Fruit fly (Drosophila melanogaster) whole organism, wandering third instar larva: ENCODE data around the gene CG7968.

ENCODE experiments used
- CG32264 ChIP-seq: fragments of 200-800 bp; sonication (Bioruptor generic); optimal IDR thresholded peaks from 2 replicates; lab custom pipeline; 2016; ENCODE audit warnings: missing biosample characterization, missing genetic modification characterization
- CG9705 ChIP-seq: fragments of 200-800 bp; sonication (Bioruptor generic); optimal IDR thresholded peaks from 2 replicates; lab custom pipeline; 2018; ENCODE audit warnings: missing biosample characterization, mild to moderate bottlenecking, missing genetic modification characterization
- CrebA ChIP-seq: fragments of 200-800 bp; sonication (Bioruptor generic); optimal IDR thresholded peaks from 2 replicates; lab custom pipeline; 2016; ENCODE audit warnings: missing biosample characterization, mild to moderate bottlenecking, missing genetic modification characterization, borderline replicate concordance
- Dfd ChIP-seq: fragments of >200 bp; optimal IDR thresholded peaks from 2 replicates; lab custom pipeline; 2017; ENCODE audit warnings: missing biosample characterization, missing genetic modification characterization
- Dif ChIP-seq: fragments of 200-275, 200-300 bp; sonication (Bioruptor generic); optimal IDR thresholded peaks from 2 replicates; lab custom pipeline; 2018; ENCODE audit warnings: missing biosample characterization, missing genetic modification characterization; ENCODE audit not compliant: partially characterized antibody
- GATAd ChIP-seq: sonication (Bioruptor generic); optimal IDR thresholded peaks from 2 replicates; lab custom pipeline; 2016; ENCODE audit warnings: missing biosample characterization, missing genetic modification characterization
- Hnf4 ChIP-seq: fragments of 200-800 bp; sonication (Bioruptor generic); optimal IDR thresholded peaks from 2 replicates; lab custom pipeline; 2016; ENCODE audit warnings: missing biosample characterization, mild to moderate bottlenecking, missing genetic modification characterization
- Hr83 ChIP-seq: fragments of 200-300 bp; sonication (Bioruptor generic); optimal IDR thresholded peaks from 2 replicates; lab custom pipeline; 2016; ENCODE audit warnings: missing biosample characterization, mild to moderate bottlenecking, missing genetic modification characterization, moderate library complexity; ENCODE audit not compliant: poor library complexity, severe bottlenecking
- Jra ChIP-seq: sonication (Bioruptor generic); optimal IDR thresholded peaks from 2 replicates; lab custom pipeline; 2016; ENCODE audit warnings: missing biosample characterization, missing genetic modification characterization
- Mio ChIP-seq: sonication (Bioruptor generic); optimal IDR thresholded peaks from 2 replicates; lab custom pipeline; 2016; ENCODE audit warnings: missing biosample characterization, missing genetic modification characterization
- Myc ChIP-seq: fragments of >200 bp; optimal IDR thresholded peaks from 2 replicates; lab custom pipeline; 2017
- N ChIP-seq: fragments of >200 bp; optimal IDR thresholded peaks from 2 replicates; lab custom pipeline; 2018; ENCODE audit warnings: missing biosample characterization, missing external identifiers, missing genetic modification characterization
- OdsH ChIP-seq: fragments of 200-800 bp; sonication (Bioruptor generic); optimal IDR thresholded peaks from 2 replicates; lab custom pipeline; 2016; ENCODE audit warnings: missing biosample characterization, mild to moderate bottlenecking, missing genetic modification characterization
- Rel ChIP-seq, 2 experiments: fragments of 200-800 bp; sonication (Bioruptor generic) in 1 of 2; optimal IDR thresholded peaks; 2 replicates in 1 of 2; 3 replicates in 1 of 2; lab custom pipeline; 2016 to 2019; ENCODE audit warnings: mild to moderate bottlenecking in 2 of 2, missing biosample characterization in 2 of 2, missing genetic modification characterization in 2 of 2, moderate library complexity in 1 of 2
- Sp1 ChIP-seq: fragments of 200-800 bp; sonication (Bioruptor generic); optimal IDR thresholded peaks from 3 replicates; lab custom pipeline; 2019; ENCODE audit warnings: missing biosample characterization, mild to moderate bottlenecking, missing genetic modification characterization, moderate library complexity
- Vsx2 ChIP-seq: fragments of 200-300, 225-300 bp; sonication (Bioruptor generic); optimal IDR thresholded peaks from 2 replicates; lab custom pipeline; 2018; ENCODE audit warnings: missing biosample characterization, missing genetic modification characterization; ENCODE audit not compliant: partially characterized antibody
- br ChIP-seq: fragments of 200-800 bp; sonication (Bioruptor generic); optimal IDR thresholded peaks from 2 replicates; lab custom pipeline; 2016; ENCODE audit warnings: missing biosample characterization, missing genetic modification characterization
- dl ChIP-seq, 2 experiments: fragments of 175-275, 200-275 bp in 1 of 2; fragments of 200-275 bp in 1 of 2; sonication (Bioruptor generic); optimal IDR thresholded peaks; lab custom pipeline; 2018; ENCODE audit warnings: mild to moderate bottlenecking in 2 of 2, missing biosample characterization in 2 of 2, missing genetic modification characterization in 2 of 2, moderate library complexity in 2 of 2; ENCODE audit not compliant: partially characterized antibody in 2 of 2, insufficient read depth in 1 of 2
- dmrt93B ChIP-seq: fragments of 200-800 bp; sonication (Bioruptor generic); optimal IDR thresholded peaks from 2 replicates; lab custom pipeline; 2018; ENCODE audit warnings: missing biosample characterization, mild to moderate bottlenecking, missing genetic modification characterization
- dsf ChIP-seq: sonication (Bioruptor generic); optimal IDR thresholded peaks from 2 replicates; lab custom pipeline; 2016; ENCODE audit warnings: missing biosample characterization, missing genetic modification characterization, borderline replicate concordance
- ey ChIP-seq: fragments of 200-800 bp; sonication (Bioruptor generic); optimal IDR thresholded peaks from 2 replicates; lab custom pipeline; 2016; ENCODE audit warnings: missing biosample characterization, missing genetic modification characterization
- foxo ChIP-seq, 2 experiments: fragments of 200-800 bp; sonication (Bioruptor generic); optimal IDR thresholded peaks; 2 replicates in 1 of 2; 3 replicates in 1 of 2; lab custom pipeline; 2016 to 2017; ENCODE audit warnings: missing biosample characterization in 2 of 2, missing genetic modification characterization in 2 of 2
- h ChIP-seq: fragments of 200-800 bp; sonication (Bioruptor generic); optimal IDR thresholded peaks from 3 replicates; lab custom pipeline; 2016; ENCODE audit warnings: missing biosample characterization, mild to moderate bottlenecking, missing genetic modification characterization
- jim ChIP-seq: fragments of 175-275, 200-325 bp; sonication (Bioruptor generic); optimal IDR thresholded peaks from 2 replicates; lab custom pipeline; 2016; ENCODE audit warnings: missing biosample characterization, mild to moderate bottlenecking, missing genetic modification characterization
- pan ChIP-seq: fragments of >200 bp; optimal IDR thresholded peaks from 2 replicates; lab custom pipeline; 2017
- psq ChIP-seq: fragments of 200-800 bp; sonication (Bioruptor generic); optimal IDR thresholded peaks from 3 replicates; lab custom pipeline; 2017; ENCODE audit warnings: missing biosample characterization, mild to moderate bottlenecking, missing genetic modification characterization, moderate library complexity
- rgr ChIP-seq: fragments of 200-800 bp; sonication (Bioruptor generic); optimal IDR thresholded peaks from 3 replicates; lab custom pipeline; 2016; ENCODE audit warnings: missing biosample characterization, mild to moderate bottlenecking, missing genetic modification characterization
- tai ChIP-seq: sonication (Bioruptor generic); optimal IDR thresholded peaks from 2 replicates; lab custom pipeline; 2016; ENCODE audit warnings: missing biosample characterization, missing genetic modification characterization
- usp ChIP-seq: fragments of >200 bp; optimal IDR thresholded peaks from 2 replicates; lab custom pipeline; 2017; ENCODE audit warnings: missing biosample characterization, missing genetic modification characterization
- woc ChIP-seq: sonication (Bioruptor generic); optimal IDR thresholded peaks from 2 replicates; lab custom pipeline; 2016; ENCODE audit warnings: missing biosample characterization, mild to moderate bottlenecking, missing genetic modification characterization

CG7968 gene

DNA sequence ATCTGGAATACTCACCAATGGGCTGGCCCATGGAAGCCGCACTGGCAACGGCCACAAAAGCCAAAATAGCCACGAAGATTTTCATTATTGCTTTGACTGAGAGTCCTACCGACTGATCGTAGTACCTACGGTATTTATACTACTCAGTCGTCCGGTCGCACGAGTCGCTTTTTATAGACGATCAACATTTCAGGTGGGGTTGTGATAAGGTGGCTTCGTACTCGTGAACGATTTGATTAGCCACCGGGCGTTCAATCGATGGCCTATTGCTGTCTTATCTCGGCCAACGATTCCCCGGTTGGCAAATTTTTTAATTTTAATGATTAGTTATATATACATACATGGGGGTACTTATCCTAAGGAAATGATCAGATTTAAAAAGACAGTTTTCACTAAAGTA lies 4.0 kb upstream of the CG7968 start, which contains the start of gene CG8997:
CG8997 (minus strand) TSS at position 148 of the 400 bp plus-strand sequence.
- TF ChIP-seq CG32264 (GFP tag; lab: Kevin White, UChicago) (no peak), usp (no peak), GATAd (GFP tag; lab: Kevin White, UChicago) (no peak), Hnf4 (GFP tag; lab: Kevin White, UChicago) (peak; percentile 58), Vsx2 (GFP tag; lab: Kevin White, UChicago) (peak; percentile 42), ey (GFP tag; lab: Kevin White, UChicago) (no peak), OdsH (peak; percentile 15), jim (GFP tag; lab: Kevin White, UChicago) (peak; percentile 36), Rel (GFP tag; optimal IDR thresholded peaks at IDR 0.05; lab: Kevin White, UChicago) (no peak), Rel (tag; optimal IDR thresholded peaks at IDR 0.05; lab: Kevin White, UChicago) (peak; percentile 23), h (GFP tag; lab: Kevin White, UChicago) (peak; percentile 67), CrebA (GFP tag; lab: Kevin White, UChicago) (peak; percentile 57), br (peak; percentile 51), Mio (GFP tag; lab: Kevin White, UChicago) (no peak), Jra (GFP tag; lab: Kevin White, UChicago) (peak; percentile 61), foxo (GFP tag; optimal IDR thresholded peaks at IDR 0.05; lab: Kevin White, UChicago) (peak in 1 of 2 experiments; percentile 5), rgr (GFP tag; lab: Kevin White, UChicago) (peak; percentile 7), Hr83 (GFP tag; lab: Kevin White, UChicago) (peak; percentile 71)
- TF ChIP-seq, all 38 proteins: peak for 12

DNA sequence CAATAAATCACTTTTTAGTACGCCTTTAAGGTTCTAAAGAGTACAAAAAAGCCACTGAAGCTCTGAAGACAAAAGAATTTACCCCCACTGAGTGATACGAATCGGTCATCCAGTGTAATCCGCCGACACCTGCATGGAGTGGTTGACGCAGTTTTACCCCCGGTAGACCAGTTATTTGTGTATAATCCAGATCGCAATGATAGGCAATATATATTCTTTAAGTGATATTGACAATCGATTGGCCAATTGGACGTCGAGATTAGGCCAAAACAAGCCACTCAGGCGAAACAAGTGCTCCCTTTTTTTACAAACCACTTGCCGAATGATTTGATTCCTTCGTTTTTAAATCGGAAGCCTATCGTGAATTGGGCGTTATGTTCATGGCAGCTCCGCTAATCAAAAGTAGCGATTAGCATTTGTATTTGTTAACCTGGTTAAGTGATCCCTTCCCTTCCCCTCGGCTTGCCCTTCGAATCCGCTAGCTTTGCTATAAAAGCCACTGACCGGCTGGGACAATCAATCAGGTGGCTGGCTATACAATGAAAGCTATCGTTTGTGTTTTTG lies 2.9 kb upstream of the CG7968 start, which contains the start of gene CG7916:
CG7916 (plus strand) TSS at position 514 of the 564 bp plus-strand sequence.
- TF ChIP-seq dmrt93B (GFP tag; lab: Kevin White, UChicago) (no peak), GATAd (GFP tag; lab: Kevin White, UChicago) (no peak), h (GFP tag; lab: Kevin White, UChicago) (peak; percentile 27)

DNA sequence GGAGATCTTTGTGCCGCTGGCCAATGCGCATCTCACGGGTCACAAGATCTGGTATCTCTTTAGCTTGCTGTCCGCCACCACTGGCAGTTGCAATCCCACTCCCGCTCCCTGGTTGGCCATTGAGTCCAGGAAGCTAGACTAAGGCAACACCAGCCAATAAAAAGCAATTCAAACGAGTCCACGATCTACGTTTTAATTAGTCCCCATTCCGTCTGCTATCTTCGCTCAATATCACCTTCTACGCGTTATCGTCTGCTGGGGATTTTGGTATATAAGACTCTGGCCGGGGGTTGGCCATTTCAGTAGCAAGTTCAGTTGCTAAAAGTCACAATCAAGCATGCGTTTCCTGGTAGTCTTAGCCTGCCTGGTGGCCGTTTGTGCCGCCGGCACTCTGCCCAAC lies 1.6 kb upstream of the CG7968 start, which contains the start of gene CG7953:
CG7953 (plus strand) TSS at position 301 of the 400 bp plus-strand sequence.
- TF ChIP-seq woc (no peak), Vsx2 (GFP tag; lab: Kevin White, UChicago) (peak; percentile 3), Rel (GFP tag; optimal IDR thresholded peaks at IDR 0.05; lab: Kevin White, UChicago) (no peak), Rel (tag; optimal IDR thresholded peaks at IDR 0.05; lab: Kevin White, UChicago) (peak; percentile 70)

DNA sequence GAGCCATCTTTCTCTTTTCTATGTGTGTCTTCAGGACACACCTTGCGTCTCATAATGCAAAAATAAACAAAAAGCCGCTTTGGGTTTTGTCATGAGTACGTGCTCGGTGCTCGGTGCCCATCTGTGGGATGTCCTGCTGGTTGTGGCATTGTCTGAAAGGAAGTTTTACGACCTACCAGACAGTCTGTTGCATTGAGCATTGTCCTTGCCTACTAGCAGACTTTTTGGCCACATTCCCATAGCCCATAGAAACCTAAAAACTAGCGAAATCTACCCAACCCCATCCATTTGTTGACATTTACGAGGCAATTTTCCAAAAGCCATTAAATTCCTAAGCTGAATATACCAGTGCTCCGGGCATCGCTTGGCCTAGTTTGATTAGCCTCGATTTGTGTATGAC lies 1.9 kb downstream of the CG7968 start:
- no peak for TF ChIP-seq Dif (GFP tag; lab: Kevin White, UChicago)
- no peak for TF ChIP-seq Hnf4 (GFP tag; lab: Kevin White, UChicago)
- no peak for TF ChIP-seq dsf (GFP tag; lab: Kevin White, UChicago)
- TF ChIP-seq CrebA (GFP tag; lab: Kevin White, UChicago), result no peak
- TF ChIP-seq pan (lab: Kevin White, UChicago), result no peak

DNA sequence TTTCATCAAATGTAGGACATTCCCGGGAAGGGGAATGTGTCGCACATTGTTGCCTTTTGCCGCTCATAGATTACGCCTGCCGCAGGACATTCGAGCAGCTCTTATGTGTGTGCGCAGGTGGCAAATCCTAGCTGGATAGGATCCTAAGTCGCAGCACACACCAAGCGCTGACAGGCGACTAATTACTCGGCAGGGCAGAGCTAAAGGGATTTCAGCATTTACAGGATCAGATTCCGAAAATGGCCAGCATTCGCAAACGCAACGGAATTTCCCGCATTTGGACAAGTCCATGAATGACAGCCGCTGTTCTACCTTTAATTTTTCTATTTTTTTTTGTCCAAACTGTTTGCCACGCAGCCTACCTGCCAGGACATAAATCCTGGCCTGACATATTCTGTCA lies 18.5 kb downstream of the CG7968 start:
- TF ChIP-seq dmrt93B (GFP tag; lab: Kevin White, UChicago), result no peak
- TF ChIP-seq Myc (lab: Kevin White, UChicago), result no peak
- TF ChIP-seq CG9705, result no peak
- TF ChIP-seq, all 38 proteins: peak for 0

DNA sequence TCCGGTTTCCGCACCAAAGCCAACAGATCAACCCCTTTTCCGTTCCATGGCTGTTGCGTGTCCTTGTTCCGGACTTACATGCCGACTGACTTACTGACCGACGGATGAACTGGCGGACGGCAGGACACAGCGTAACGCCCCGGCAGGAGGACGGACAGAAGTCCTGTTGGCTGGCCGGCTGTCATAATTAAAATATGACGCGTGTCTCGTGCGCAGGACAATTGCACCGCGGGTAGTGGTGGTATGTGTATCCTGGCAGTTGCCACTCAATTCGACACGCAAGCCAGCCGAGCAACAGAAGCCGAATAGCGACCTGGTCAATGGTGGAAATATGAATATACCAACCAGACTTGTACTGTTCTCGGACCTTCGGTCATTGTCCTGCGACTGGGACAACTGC lies 20.2 kb downstream of the CG7968 start:
- TF ChIP-seq woc (no peak), ey (GFP tag; lab: Kevin White, UChicago) (no peak), h (GFP tag; lab: Kevin White, UChicago) (no peak), Mio (GFP tag; lab: Kevin White, UChicago) (no peak), dl (GFP tag; optimal IDR thresholded peaks at IDR 0.05; lab: Kevin White, UChicago; ENCODE audit: insufficient read depth in 1 of 2, partially characterized antibody in 2 of 2) (no peak), jim (GFP tag; lab: Kevin White, UChicago) (no peak), dmrt93B (GFP tag; lab: Kevin White, UChicago) (no peak), Sp1 (GFP tag; lab: Kevin White, UChicago) (no peak), Dfd (no peak), CG9705 (no peak), br (no peak), Hr83 (GFP tag; lab: Kevin White, UChicago) (no peak), Dif (GFP tag; lab: Kevin White, UChicago) (no peak), CrebA (GFP tag; lab: Kevin White, UChicago) (no peak), Hnf4 (GFP tag; lab: Kevin White, UChicago) (no peak), psq (GFP tag; lab: Kevin White, UChicago) (no peak), dsf (GFP tag; lab: Kevin White, UChicago) (no peak), tai (GFP tag; lab: Kevin White, UChicago) (no peak), N (no peak)
